Worm (Caenorhabditis elegans) whole organism, L4/young adult: ENCODE results near the gene bath-30.

Experiments
- W03F9.2 ChIP-seq: fragments of 150-350 bp; optimal IDR thresholded peaks from 2 replicates; lab custom pipeline; 2014; ENCODE audit warnings: missing biosample characterization, missing genetic modification characterization
- dao-5 ChIP-seq: sonication (generic microtip); optimal IDR thresholded peaks from 2 replicates; lab custom pipeline; 2016; ENCODE audit warnings: missing genotype, missing genetic modification characterization, moderate library complexity, missing compliant biosample characterization
- him-1 ChIP-seq: sonication (generic microtip); optimal IDR thresholded peaks from 2 replicates; lab custom pipeline; 2016; ENCODE audit warnings: missing genotype, missing genetic modification reagents, missing genetic modification characterization, missing compliant biosample characterization

bath-30 gene

DNA sequence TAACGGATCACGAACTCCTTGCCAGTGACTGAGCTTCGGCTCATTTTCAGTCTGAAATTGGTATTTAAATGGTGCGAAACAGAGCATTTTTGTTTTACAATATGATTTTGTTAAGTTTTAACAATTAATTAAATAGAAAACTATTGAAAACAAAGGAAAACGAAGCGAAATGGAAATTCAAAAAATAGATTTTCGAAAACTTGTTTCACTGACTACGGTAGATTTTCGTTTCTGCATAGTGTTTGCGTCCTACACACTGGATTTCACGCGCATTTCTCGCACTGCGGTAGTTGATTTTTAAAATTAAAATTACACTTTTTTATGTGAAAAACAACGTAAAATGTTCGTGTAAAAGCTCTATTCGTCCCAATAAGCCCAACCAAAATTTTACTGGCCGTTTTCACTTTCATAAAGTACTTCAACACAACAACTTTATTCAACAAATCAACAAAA is at the start of gene bath-30:
bath-30 (minus strand) TSS at position 51 of the 453 bp plus-strand sequence.
- no peak for TF ChIP-seq him-1 (tag; lab: Kevin White, UChicago)

- no peak for TF ChIP-seq him-1 (tag; lab: Kevin White, UChicago)
- TF ChIP-seq dao-5: no peak
- no peak for TF ChIP-seq W03F9.2 (tag; lab: Kevin White, UChicago)
Measured at ce11 chrII:3395484-3395883, 49.3 kb upstream of the bath-30 start, which contains the start of gene nep-20. Gene nep-20, minus strand, starts transcription at chrII:3395584.

DNA sequence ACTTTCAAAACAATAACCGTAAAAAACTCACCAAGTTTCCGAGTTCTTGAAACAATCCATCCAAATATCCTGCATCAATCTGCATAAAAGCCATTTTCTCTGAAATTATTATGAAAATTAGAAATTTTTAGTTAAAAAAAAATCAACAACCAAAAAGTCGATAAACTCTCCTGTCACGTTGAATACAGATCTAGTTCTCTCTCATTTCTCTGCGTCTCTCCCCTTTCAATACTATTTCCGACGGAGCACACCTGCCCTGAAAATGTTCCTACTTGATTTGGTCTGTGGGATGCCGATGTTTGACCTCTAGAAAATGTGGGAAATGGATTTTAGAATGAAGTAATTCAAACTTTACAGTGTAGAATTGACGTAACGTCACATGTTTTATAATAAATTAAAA is 41.3 kb upstream of the bath-30 start, which contains the start of gene T06D4.6:
T06D4.6 (minus strand) TSS at position 101 of the 400 bp plus-strand sequence.
- no peak for TF ChIP-seq W03F9.2 (tag; lab: Kevin White, UChicago)
- no peak for TF ChIP-seq him-1 (tag; lab: Kevin White, UChicago)
- TF ChIP-seq dao-5: no peak

DNA sequence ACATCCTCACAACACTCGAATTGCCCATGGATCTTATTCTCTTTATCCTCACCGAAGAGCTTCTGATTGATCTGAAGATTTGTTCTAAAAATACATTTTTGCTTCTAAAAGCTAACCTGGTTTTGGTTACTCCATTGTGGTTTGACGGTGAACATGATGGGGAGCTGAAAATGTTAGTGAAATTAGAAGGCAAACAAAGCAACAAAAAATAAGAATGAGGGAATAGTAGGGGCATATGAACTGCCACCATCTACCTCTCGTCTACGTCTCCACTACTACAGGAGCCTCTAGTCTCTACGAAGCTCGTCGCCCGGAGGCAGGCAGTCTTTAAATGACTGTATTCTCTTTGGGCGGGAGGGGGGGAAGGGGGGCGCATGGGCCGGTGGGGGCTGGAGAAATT is 39.6 kb upstream of the bath-30 start, which contains the start of gene T06D4.2:
T06D4.2 (minus strand) TSS at position 170 of the 400 bp plus-strand sequence.
- no peak for TF ChIP-seq him-1 (tag; lab: Kevin White, UChicago)
- TF ChIP-seq dao-5: no peak
- no peak for TF ChIP-seq W03F9.2 (tag; lab: Kevin White, UChicago)

ce11 chrII:3383116-3383515 is 36.9 kb upstream of the bath-30 start:
- TF ChIP-seq W03F9.2 (tag; lab: Kevin White, UChicago) (no peak), him-1 (tag; lab: Kevin White, UChicago) (no peak), dao-5 (no peak)

ce11 chrII:3381510-3381909 is 35.3 kb upstream of the bath-30 start, which contains the start of gene T06D4.1:
Gene T06D4.1, plus strand, starts transcription at chrII:3381830.
- TF ChIP-seq him-1 (tag; lab: Kevin White, UChicago) (no peak), W03F9.2 (tag; lab: Kevin White, UChicago) (no peak), dao-5 (no peak)

- TF ChIP-seq W03F9.2 (tag; lab: Kevin White, UChicago): no peak
- TF ChIP-seq dao-5: no peak
- TF ChIP-seq him-1 (tag; lab: Kevin White, UChicago): no peak
Measured at ce11 chrII:3378275-3378674, 32.1 kb upstream of the bath-30 start, which contains the start of gene Y49F6C.2. Gene Y49F6C.2, plus strand, starts transcription at chrII:3378575.

ce11 chrII:3376789-3377188 is 30.6 kb upstream of the bath-30 start, which contains the start of gene bath-9:
Gene bath-9, plus strand, starts transcription at chrII:3377089.
- no peak for TF ChIP-seq dao-5
- no peak for TF ChIP-seq him-1 (tag; lab: Kevin White, UChicago)
- TF ChIP-seq W03F9.2 (tag; lab: Kevin White, UChicago): no peak

- TF ChIP-seq W03F9.2 (tag; lab: Kevin White, UChicago) (no peak), him-1 (tag; lab: Kevin White, UChicago) (no peak), dao-5 (no peak)
Measured at ce11 chrII:3375302-3375701, 29.1 kb upstream of the bath-30 start.

DNA sequence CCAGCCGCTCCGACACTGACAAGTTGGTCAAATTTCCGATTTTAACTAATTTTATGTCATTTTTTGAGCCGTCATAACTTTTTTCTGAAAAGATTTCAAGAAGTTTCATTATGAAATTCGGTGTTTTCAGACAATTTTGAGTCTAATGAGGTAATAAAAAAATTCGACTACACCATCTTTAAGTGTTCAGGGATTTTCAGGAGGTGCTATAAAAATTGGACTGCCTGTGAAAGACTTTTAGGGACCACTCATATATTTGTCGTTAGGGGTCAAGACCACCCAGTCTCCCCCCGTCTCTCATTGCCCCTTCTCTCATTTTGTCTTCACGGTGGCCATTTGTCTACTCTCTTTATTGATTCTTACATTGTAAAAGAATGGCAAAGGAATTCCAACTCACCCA is 28.6 kb upstream of the bath-30 start, which contains the start of gene bath-10:
bath-10 (plus strand) TSS at position 301 of the 400 bp plus-strand sequence.
- TF ChIP-seq him-1 (tag; lab: Kevin White, UChicago) (no peak), W03F9.2 (tag; lab: Kevin White, UChicago) (no peak), dao-5 (no peak)

DNA sequence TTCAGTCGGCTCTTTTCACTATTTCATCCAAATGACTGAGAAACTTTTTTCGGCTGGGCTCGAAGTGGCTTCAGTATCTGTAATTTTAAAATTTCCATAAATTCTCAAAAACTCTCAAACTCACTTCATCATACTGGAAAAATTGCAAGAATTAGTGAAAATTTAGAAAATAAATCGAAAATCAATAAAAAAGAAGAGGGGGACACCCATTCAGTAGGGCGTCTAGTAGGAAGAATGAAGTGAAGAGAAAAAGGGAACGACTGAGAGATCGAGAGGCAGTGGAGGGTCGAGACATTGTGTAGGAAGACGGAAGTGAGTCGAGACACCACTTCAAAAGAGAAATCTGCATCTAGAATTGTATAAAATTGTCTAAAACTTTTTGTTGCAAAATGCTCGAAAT is 27.7 kb upstream of the bath-30 start:
- TF ChIP-seq him-1 (tag; lab: Kevin White, UChicago): no peak
- TF ChIP-seq W03F9.2 (tag; lab: Kevin White, UChicago): no peak
- TF ChIP-seq dao-5: no peak

DNA sequence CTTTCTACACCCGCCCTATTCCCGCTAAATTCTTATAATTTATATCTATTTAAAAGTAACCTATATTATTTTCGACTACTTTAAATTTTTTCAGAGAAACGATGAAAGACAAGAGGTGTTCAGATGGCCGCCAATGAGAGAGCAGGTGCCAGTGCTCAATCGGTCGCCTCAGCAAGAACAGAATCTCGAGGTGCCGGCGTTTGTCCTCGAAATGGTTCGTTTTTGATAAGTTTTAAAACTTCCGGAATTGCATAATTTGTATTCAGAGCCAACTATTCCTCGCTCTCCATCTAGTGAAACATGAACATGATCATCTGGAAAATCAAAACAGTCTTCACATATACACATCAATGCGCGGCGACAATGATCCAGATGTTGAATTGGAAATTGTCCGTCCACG is 24.8 kb upstream of the bath-30 start, which contains the start of gene bath-23:
bath-23 (plus strand) TSS at position 301 of the 400 bp plus-strand sequence.
- TF ChIP-seq W03F9.2 (tag; lab: Kevin White, UChicago) (no peak), dao-5 (no peak), him-1 (tag; lab: Kevin White, UChicago) (no peak)

- no peak for TF ChIP-seq W03F9.2 (tag; lab: Kevin White, UChicago)
- TF ChIP-seq dao-5: no peak
Measured at ce11 chrII:3370061-3370460, 23.9 kb upstream of the bath-30 start, which contains the start of gene Y49F6C.8. Gene Y49F6C.8, minus strand, starts transcription at chrII:3370111.

DNA sequence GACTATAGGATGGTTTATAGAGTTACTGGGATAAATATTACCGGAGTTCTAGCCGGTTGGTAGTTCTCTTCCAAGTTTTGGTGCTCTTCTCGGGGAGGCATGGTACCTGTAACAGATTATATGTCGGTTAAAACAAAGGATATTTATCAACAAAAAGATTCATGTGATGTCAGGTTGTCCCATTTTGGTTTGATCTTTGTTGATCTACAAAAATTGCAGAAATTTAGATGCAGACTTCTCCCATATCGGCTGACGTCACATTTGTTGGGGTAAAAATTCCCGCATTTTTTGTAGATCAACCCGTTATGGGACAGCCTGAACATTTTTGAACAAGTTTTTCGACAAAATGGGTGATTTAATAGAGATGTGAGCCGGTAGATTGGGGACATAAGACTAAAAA is 21.9 kb upstream of the bath-30 start, which contains the start of gene Y49F6C.7:
Y49F6C.7 (minus strand) TSS at position 101 of the 400 bp plus-strand sequence.
- TF ChIP-seq W03F9.2 (tag; lab: Kevin White, UChicago) (no peak), him-1 (tag; lab: Kevin White, UChicago) (no peak), dao-5 (no peak)

DNA sequence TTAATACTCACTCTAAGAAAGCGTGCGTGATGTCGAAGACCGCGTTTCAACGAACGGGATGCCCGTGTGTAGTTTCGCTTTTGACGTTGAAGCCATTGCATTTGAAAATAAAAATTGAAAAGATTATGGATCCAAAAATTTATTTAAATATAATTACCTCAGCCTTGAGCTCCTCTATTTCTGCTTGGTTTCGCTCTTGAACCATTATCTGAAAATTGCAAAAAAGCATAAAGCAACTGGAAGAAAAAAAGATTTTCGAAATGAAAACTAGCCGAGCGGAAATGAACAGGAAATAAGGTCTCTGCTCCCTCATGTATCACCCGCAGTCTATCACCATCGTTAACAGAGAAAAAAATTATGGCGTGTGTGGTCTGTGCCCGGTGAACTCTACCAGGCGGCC is 20.9 kb upstream of the bath-30 start, which contains the start of gene Y49F6C.6:
Y49F6C.6 (minus strand) TSS at position 101 of the 400 bp plus-strand sequence.
- TF ChIP-seq him-1 (tag; lab: Kevin White, UChicago) (no peak), dao-5 (no peak)
